Worm (Caenorhabditis elegans): ENCODE results near the gene F38H4.3.

Gene F38H4.3

ce11 chrIV:11821591-11822361 lies 20.4 kb upstream of the F38H4.3 start, which contains the start of the genes par-5 and M117.3 (continued):
- TF ChIP-seq T07F8.4 (tag; optimal IDR thresholded peaks at IDR 0.05) (peak; percentile 73), die-1 (tag; optimal IDR thresholded peaks at IDR 0.05) (peak; percentile 14), bed-1 (GFP tag; IDR thresholded peaks at IDR 0.05) (no peak), sptf-2 (GFP tag; optimal IDR thresholded peaks at IDR 0.05) (no peak), Y53G8AR.9 (GFP tag; conservative IDR thresholded peaks at IDR 0.05) (0 out of 2 replicates have a peak, but pooled peaks have one; percentile 63), snpc-1.1 (tag; optimal IDR thresholded peaks at IDR 0.05; ENCODE audit: insufficient read depth) (no peak), akir-1 (GFP tag; optimal IDR thresholded peaks at IDR 0.05) (no peak), athp-1 (tag; optimal IDR thresholded peaks at IDR 0.05) (peak; percentile 70), aptf-2 (GFP tag; conservative IDR thresholded peaks at IDR 0.05) (no peak), rcor-1 (GFP tag; IDR thresholded peaks at IDR 0.05) (peak; percentile 57), F49E8.2 (tag; optimal IDR thresholded peaks at IDR 0.05; ENCODE audit: insufficient read depth) (no peak), lir-1 (GFP tag; conservative IDR thresholded peaks at IDR 0.05) (peak; percentile 51; the same call in 1 of the 2 replicates), madf-10 (tag; optimal IDR thresholded peaks at IDR 0.05) (peak; percentile 64), aptf-3 (GFP tag; IDR thresholded peaks at IDR 0.05) (no peak), nfya-1 (tag; optimal IDR thresholded peaks at IDR 0.05; ENCODE audit: borderline replicate concordance, insufficient read depth) (no peak), F57C9.4 (tag; optimal IDR thresholded peaks at IDR 0.05) (no peak), D2030.7 (GFP tag; IDR thresholded peaks at IDR 0.05) (peak; percentile 11; the same call in 1 of the 2 replicates), zim-3 (tag; optimal IDR thresholded peaks at IDR 0.05) (no peak), F39B2.1 (GFP tag; IDR thresholded peaks at IDR 0.05) (no peak), T26A5.8 (tag; optimal IDR thresholded peaks at IDR 0.05) (no peak), unc-62 (GFP tag; optimal IDR thresholded peaks at IDR 0.05) (no peak), hlh-12 (tag; optimal IDR thresholded peaks at IDR 0.05) (no peak), sea-2 (GFP tag; IDR thresholded peaks at IDR 0.05) (0 out of 2 replicates have a peak, but pooled peaks have one; percentile 26), cebp-1 (GFP tag; IDR thresholded peaks at IDR 0.05) (peak; percentile 75), cebp-1 (tag; optimal IDR thresholded peaks at IDR 0.05) (peak; percentile 89), F52B5.7 (tag; optimal IDR thresholded peaks at IDR 0.05) (peak; percentile 26), hrde-1 (tag; optimal IDR thresholded peaks at IDR 0.05; ENCODE audit: borderline replicate concordance) (no peak), hlh-26 (GFP tag; conservative IDR thresholded peaks at IDR 0.05) (no peak), cebp-2 (GFP tag; IDR thresholded peaks at IDR 0.05) (no peak), zfh-2 (GFP tag; conservative IDR thresholded peaks at IDR 0.05) (peak; percentile 85), efl-1 (GFP tag; optimal IDR thresholded peaks at IDR 0.05) (no peak), nfya-2 (GFP tag; IDR thresholded peaks at IDR 0.05) (no peak), dpl-1 (GFP tag; optimal IDR thresholded peaks at IDR 0.05) (no peak), mcd-1 (GFP tag; IDR thresholded peaks at IDR 0.05) (peak; percentile 58), B0019.2 (GFP tag; conservative IDR thresholded peaks at IDR 0.05) (peak; percentile 40; the same call in 1 of the 2 replicates), lag-1 (GFP tag; IDR thresholded peaks at IDR 0.05) (no peak), nhr-179 (tag; optimal IDR thresholded peaks at IDR 0.05) (no peak), madf-6 (GFP tag; IDR thresholded peaks at IDR 0.05) (peak; percentile 29; the same call in 1 of the 2 replicates), ztf-25 (GFP tag; IDR thresholded peaks at IDR 0.05) (no peak), ceh-58 (GFP tag; IDR thresholded peaks at IDR 0.05) (no peak), tlf-1 (GFP tag; optimal IDR thresholded peaks at IDR 0.05) (peak; percentile 21), Y56A3A.18 (GFP tag; IDR thresholded peaks at IDR 0.05) (no peak), snpc-1.3 (tag; optimal IDR thresholded peaks at IDR 0.05; ENCODE audit: insufficient read depth) (no peak), lsl-1 (GFP tag; optimal IDR thresholded peaks at IDR 0.05) (no peak), tbp1 (GFP tag; optimal IDR thresholded peaks at IDR 0.05) (peak; percentile 65), mel-28 (tag; optimal IDR thresholded peaks at IDR 0.05; ENCODE audit: borderline replicate concordance) (no peak), ama-1 (optimal IDR thresholded peaks at IDR 0.05) (no peak), ama-1 (GFP tag; optimal IDR thresholded peaks at IDR 0.05) (no peak)

Data from whole organism, young adult.